Fruit fly (Drosophila melanogaster): ENCODE results near the gene Ubi-p63E.

DNA sequence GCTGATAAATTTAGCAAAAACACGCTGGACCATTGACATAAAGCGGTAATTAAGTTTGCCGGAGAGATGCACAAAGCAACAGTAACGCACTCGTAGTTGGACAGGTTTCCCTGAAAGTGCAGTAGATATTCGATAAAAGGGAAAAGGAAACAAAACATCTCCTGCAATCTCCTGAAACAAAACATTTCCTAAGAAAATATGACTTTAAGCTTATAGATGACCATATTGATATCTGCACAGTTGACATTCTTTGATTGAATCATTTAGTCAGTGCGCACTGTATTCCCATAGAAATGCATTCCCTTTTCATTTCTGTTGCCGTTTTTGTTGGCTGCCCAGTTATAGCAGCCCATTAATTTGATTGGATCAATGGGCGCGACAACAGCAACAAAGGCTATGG is 50.1 kb downstream of the Ubi-p63E start:
- no peak for TF ChIP-seq kay (GFP tag; ENCODE audit: borderline replicate concordance)
- no peak for TF ChIP-seq CG14711 (tag; optimal IDR thresholded peaks at IDR 0.05)
